Fruit fly (Drosophila melanogaster) whole organism, embryonic: ENCODE measurements around the gene CG43886.

Experiments
- Atf6 ChIP-seq: fragments of 200-800 bp; sonication (Bioruptor generic); IDR thresholded peaks from 2 replicates; pipeline ENCODE4 v1.3.6; 2022; ENCODE audit warnings: missing biosample characterization, missing genetic modification characterization
- Blimp-1 ChIP-seq: fragments of 200-800 bp; sonication (Bioruptor generic); optimal IDR thresholded peaks from 3 replicates; lab custom pipeline; 2018; ENCODE audit warnings: missing biosample characterization, missing genetic modification characterization, mild to moderate bottlenecking, moderate library complexity, missing genetic modification reagents
- CG13775 ChIP-seq: fragments of 200-800 bp; sonication (Bioruptor generic); optimal IDR thresholded peaks from 3 replicates; lab custom pipeline; 2017; ENCODE audit warnings: missing biosample characterization, mild to moderate bottlenecking, missing genetic modification characterization
- CG15514 ChIP-seq: fragments of 200-800 bp; sonication (Bioruptor generic); optimal IDR thresholded peaks from 3 replicates; lab custom pipeline; 2017; ENCODE audit warnings: missing biosample characterization, missing genetic modification characterization, mild to moderate bottlenecking, moderate library complexity, missing genetic modification reagents
- CG16813 ChIP-seq: fragments of 200-800 bp; sonication (Bioruptor generic); IDR thresholded peaks from 3 replicates; pipeline ENCODE4 v1.3.6; 2022; ENCODE audit warnings: missing biosample characterization, missing genetic modification characterization; ENCODE audit not compliant: partially characterized antibody
- CG17328 ChIP-seq: fragments of 200-800 bp; sonication (Bioruptor generic); IDR thresholded peaks from 2 replicates; pipeline ENCODE4 v1.3.6; 2022; ENCODE audit warnings: missing biosample characterization, missing genetic modification characterization
- CG17359 ChIP-seq: fragments of 200-800 bp; sonication (Bioruptor generic); optimal IDR thresholded peaks from 3 replicates; lab custom pipeline; 2018; ENCODE audit warnings: missing biosample characterization, mild to moderate bottlenecking, missing genetic modification characterization, moderate library complexity
- CG2116 ChIP-seq: fragments of 200-800 bp; sonication (Bioruptor generic); optimal IDR thresholded peaks from 3 replicates; lab custom pipeline; 2018; ENCODE audit warnings: missing biosample characterization, mild to moderate bottlenecking, missing genetic modification characterization
- CG2120 ChIP-seq: fragments of 200-800 bp; sonication (Bioruptor generic); optimal IDR thresholded peaks from 3 replicates; lab custom pipeline; 2016; ENCODE audit warnings: missing biosample characterization, missing genetic modification characterization
- CG31388 ChIP-seq: fragments of 200-800 bp; sonication (Bioruptor generic); optimal IDR thresholded peaks from 2 replicates; lab custom pipeline; 2016; ENCODE audit warnings: missing biosample characterization, missing genetic modification characterization
- CG31441 ChIP-seq: fragments of 200-800 bp; sonication (Bioruptor generic); IDR thresholded peaks from 2 replicates; pipeline ENCODE4 v1.3.6; 2022; ENCODE audit warnings: missing biosample characterization, missing genetic modification characterization
- CG32772 ChIP-seq: fragments of 200-800 bp; sonication (Bioruptor generic); IDR thresholded peaks from 2 replicates; pipeline ENCODE4 v1.3.6; 2022; ENCODE audit warnings: missing biosample characterization, missing genetic modification characterization
- CG34224 ChIP-seq: fragments of 200-800 bp; sonication (Bioruptor generic); IDR thresholded peaks from 3 replicates; pipeline ENCODE4 v1.3.6; 2022; ENCODE audit warnings: missing biosample characterization, missing genetic modification characterization; ENCODE audit not compliant: partially characterized antibody
- CG7556 ChIP-seq: fragments of 200-800 bp; sonication (Bioruptor generic); optimal IDR thresholded peaks from 2 replicates; lab custom pipeline; 2017; ENCODE audit warnings: missing biosample characterization, mild to moderate bottlenecking, missing genetic modification characterization
- CG8290 ChIP-seq, 3 experiments: fragments of 200-800 bp; sonication (Bioruptor generic); optimal IDR thresholded peaks; 2 replicates each; lab custom pipeline; 2016 to 2019; ENCODE audit warnings: missing biosample characterization in 3 of 3, missing genetic modification characterization in 3 of 3, mild to moderate bottlenecking in 2 of 3, moderate library complexity in 1 of 3
- CG8478 ChIP-seq: fragments of >200 bp; optimal IDR thresholded peaks from 2 replicates; lab custom pipeline; 2018
- CG9932 ChIP-seq: fragments of 200-800 bp; sonication (Bioruptor generic); IDR thresholded peaks from 2 replicates; pipeline ENCODE4 v1.3.6; 2022; ENCODE audit warnings: missing biosample characterization, missing genetic modification characterization
- CHES-1-like ChIP-seq: fragments of 200-800 bp; sonication (Bioruptor generic); optimal IDR thresholded peaks from 2 replicates; lab custom pipeline; 2016; ENCODE audit warnings: missing biosample characterization, missing genetic modification characterization
- Dip3 ChIP-seq: fragments of 200-800 bp; sonication (Bioruptor generic); optimal IDR thresholded peaks from 3 replicates; lab custom pipeline; 2016; ENCODE audit warnings: missing biosample characterization, missing genetic modification characterization
- Drgx ChIP-seq: fragments of 200-800 bp; sonication (Bioruptor generic); IDR thresholded peaks from 2 replicates; pipeline ENCODE4 v1.3.6; 2022; ENCODE audit warnings: missing biosample characterization, missing genetic modification characterization
- E2f1 ChIP-seq: fragments of 200-800 bp; sonication (Bioruptor generic); IDR thresholded peaks from 2 replicates; pipeline ENCODE4 v1.3.6; 2022; ENCODE audit warnings: missing biosample characterization, missing genetic modification characterization
- E2f2 ChIP-seq: fragments of 200-800 bp; sonication (Bioruptor generic); IDR thresholded peaks from 2 replicates; pipeline ENCODE4 v1.3.6; 2022; ENCODE audit warnings: missing biosample characterization, missing genetic modification characterization
- Elba2 ChIP-seq: fragments of 200-800 bp; sonication (Bioruptor generic); optimal IDR thresholded peaks from 3 replicates; lab custom pipeline; 2016; ENCODE audit warnings: missing biosample characterization, missing genetic modification characterization
- Ets97D ChIP-seq: fragments of 200-800 bp; sonication (Bioruptor generic); optimal IDR thresholded peaks from 3 replicates; lab custom pipeline; 2016; ENCODE audit warnings: missing biosample characterization, missing genetic modification characterization
- Max ChIP-seq: fragments of 200-800 bp; sonication (Bioruptor generic); optimal IDR thresholded peaks from 2 replicates; lab custom pipeline; 2016; ENCODE audit warnings: missing biosample characterization, mild to moderate bottlenecking, missing genetic modification characterization
- Pdp1 ChIP-seq, 2 experiments: fragments of 200-800 bp; sonication (Bioruptor generic); optimal IDR thresholded peaks; 3 replicates each; lab custom pipeline; 2016; ENCODE audit warnings: missing biosample characterization in 2 of 2, missing genetic modification characterization in 2 of 2, mild to moderate bottlenecking in 1 of 2, moderate library complexity in 1 of 2
- Six4 ChIP-seq: fragments of 200-800 bp; sonication (Bioruptor generic); optimal IDR thresholded peaks from 2 replicates; lab custom pipeline; 2016; ENCODE audit warnings: missing biosample characterization, missing genetic modification characterization
- Sox102F ChIP-seq: fragments of 200-800 bp; sonication (Bioruptor generic); optimal IDR thresholded peaks from 2 replicates; lab custom pipeline; 2018; ENCODE audit warnings: missing biosample characterization, mild to moderate bottlenecking, missing genetic modification characterization, moderate library complexity
- Xrp1 ChIP-seq: fragments of 200-800 bp; sonication (Bioruptor generic); IDR thresholded peaks from 2 replicates; pipeline ENCODE4 v1.3.6; 2022; ENCODE audit warnings: missing biosample characterization, missing genetic modification characterization
- ash1 ChIP-seq: fragments of 200-800 bp; sonication (Bioruptor generic); optimal IDR thresholded peaks from 2 replicates; lab custom pipeline; 2018; ENCODE audit warnings: missing biosample characterization, mild to moderate bottlenecking, missing genetic modification characterization
- bab2 ChIP-seq: fragments of 200-800 bp; sonication (Bioruptor generic); optimal IDR thresholded peaks from 2 replicates; lab custom pipeline; 2016; ENCODE audit warnings: missing biosample characterization, missing genetic modification characterization
- cg ChIP-seq: fragments of 200-800 bp; sonication (Bioruptor generic); optimal IDR thresholded peaks from 3 replicates; lab custom pipeline; 2019; ENCODE audit warnings: missing biosample characterization, mild to moderate bottlenecking, missing genetic modification characterization, moderate library complexity
- da ChIP-seq: fragments of 200-800 bp; sonication (Bioruptor generic); optimal IDR thresholded peaks from 2 replicates; lab custom pipeline; 2016; ENCODE audit warnings: missing biosample characterization, missing genetic modification characterization
- dpn ChIP-seq, 2 experiments: fragments of 200-800 bp; sonication (Bioruptor generic); optimal IDR thresholded peaks; 3 replicates each; lab custom pipeline; 2016; ENCODE audit warnings: missing biosample characterization in 2 of 2, missing genetic modification characterization in 2 of 2
- eyg ChIP-seq: fragments of 200-800 bp; sonication (Bioruptor generic); optimal IDR thresholded peaks from 3 replicates; lab custom pipeline; 2016; ENCODE audit warnings: missing biosample characterization, missing genetic modification characterization
- fu2 ChIP-seq: fragments of 200-800 bp; sonication (Bioruptor generic); optimal IDR thresholded peaks from 2 replicates; lab custom pipeline; 2016; ENCODE audit warnings: missing biosample characterization, missing genetic modification characterization
- gfzf ChIP-seq: fragments of 200-800 bp; sonication (Bioruptor generic); optimal IDR thresholded peaks from 2 replicates; lab custom pipeline; 2016; ENCODE audit warnings: missing biosample characterization, mild to moderate bottlenecking, missing genetic modification characterization, moderate library complexity
- gro ChIP-seq: fragments of 200-800 bp; sonication (Bioruptor generic); optimal IDR thresholded peaks from 2 replicates; lab custom pipeline; 2016; ENCODE audit warnings: missing biosample characterization, missing genetic modification characterization
- h ChIP-seq: fragments of >200 bp; optimal IDR thresholded peaks from 2 replicates; lab custom pipeline; 2017
- her ChIP-seq: fragments of 200-800 bp; sonication (Bioruptor generic); optimal IDR thresholded peaks from 2 replicates; lab custom pipeline; 2016; ENCODE audit warnings: missing biosample characterization, missing genetic modification characterization
- ken ChIP-seq: fragments of 200-800 bp; sonication (Bioruptor generic); IDR thresholded peaks from 3 replicates; pipeline ENCODE4 v1.3.6; 2022; ENCODE audit warnings: missing biosample characterization, missing genetic modification characterization
- maf-S ChIP-seq: fragments of 200-800 bp; sonication (Bioruptor generic); optimal IDR thresholded peaks from 2 replicates; lab custom pipeline; 2016; ENCODE audit warnings: missing biosample characterization, missing genetic modification characterization
- nmo ChIP-seq: fragments of 200-800 bp; sonication (Bioruptor generic); optimal IDR thresholded peaks from 2 replicates; lab custom pipeline; 2018; ENCODE audit warnings: missing biosample characterization, mild to moderate bottlenecking, missing genetic modification characterization, moderate library complexity
- onecut ChIP-seq: fragments of 200-800 bp; sonication (Bioruptor generic); IDR thresholded peaks from 2 replicates; pipeline ENCODE4 v1.3.6; 2022; ENCODE audit warnings: missing biosample characterization, missing genetic modification characterization
- peb ChIP-seq: fragments of 200-800 bp; sonication (Bioruptor generic); IDR thresholded peaks from 2 replicates; pipeline ENCODE4 v1.3.6; 2022; ENCODE audit warnings: missing biosample characterization, missing genetic modification characterization
- psq ChIP-seq: fragments of 200-800 bp; sonication (Bioruptor generic); optimal IDR thresholded peaks from 2 replicates; lab custom pipeline; 2017; ENCODE audit warnings: missing biosample characterization, missing genetic modification characterization
- row ChIP-seq: fragments of 200-800 bp; sonication (Bioruptor generic); IDR thresholded peaks from 3 replicates; pipeline ENCODE4 v1.3.6; 2022; ENCODE audit warnings: missing biosample characterization, missing genetic modification characterization
- shn ChIP-seq: fragments of 200-800 bp; sonication (Bioruptor generic); optimal IDR thresholded peaks from 3 replicates; lab custom pipeline; 2016; ENCODE audit warnings: missing biosample characterization, missing genetic modification characterization
- slbo ChIP-seq: fragments of 200-800 bp; sonication (Bioruptor generic); IDR thresholded peaks from 2 replicates; pipeline ENCODE4 v1.3.6; 2022; ENCODE audit warnings: missing biosample characterization, missing genetic modification characterization
- stc ChIP-seq: fragments of 200-800 bp; sonication (Bioruptor generic); IDR thresholded peaks from 2 replicates; pipeline ENCODE4 v1.3.6; 2022; ENCODE audit warnings: missing biosample characterization, missing genetic modification characterization
- stwl ChIP-seq: fragments of 200-800 bp; sonication (Bioruptor generic); optimal IDR thresholded peaks from 3 replicates; lab custom pipeline; 2018; ENCODE audit warnings: missing biosample characterization, mild to moderate bottlenecking, missing genetic modification characterization, moderate library complexity
- trem ChIP-seq: fragments of 200-800 bp; optimal IDR thresholded peaks from 3 replicates; lab custom pipeline; 2019; ENCODE audit warnings: missing biosample characterization, mild to moderate bottlenecking, missing genetic modification characterization, moderate library complexity

Gene CG43886

DNA sequence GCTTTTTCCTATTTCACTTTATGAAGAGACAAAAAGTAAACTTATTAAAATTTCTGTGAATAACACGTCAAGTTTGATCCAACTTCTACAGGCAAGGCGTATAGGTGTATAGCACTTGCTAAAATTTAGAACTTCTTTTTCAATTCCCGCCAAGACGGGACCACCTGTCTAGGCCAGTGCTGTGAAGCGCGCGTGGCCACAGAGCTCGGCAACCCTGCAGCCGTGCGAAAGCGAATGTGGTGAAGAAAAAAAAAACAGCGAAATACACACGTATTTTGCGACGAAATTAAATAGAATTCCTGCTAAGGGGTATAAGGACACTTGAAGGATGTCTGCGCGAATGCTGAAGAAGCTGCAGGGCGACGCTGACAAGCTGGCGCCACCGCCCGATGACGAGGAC is 49.4 kb downstream of the CG43886 start, which contains the start of gene Nulp1 (continued):
- TF ChIP-seq shn (GFP tag; lab: Kevin White, UChicago) (peak; percentile 8), CG2116 (peak; percentile 55), CG8478 (lab: Kevin White, UChicago) (no peak), CG7556 (GFP tag; lab: Kevin White, UChicago) (no peak), ash1 (GFP tag; lab: Kevin White, UChicago) (no peak), Elba2 (GFP tag; lab: Kevin White, UChicago) (no peak), Xrp1 (GFP tag; lab: Robert Waterston, UW) (peak; percentile 25; the same call in 1 of the 2 replicates), CG9932 (GFP tag; lab: Robert Waterston, UW) (peak; percentile 50), cg (GFP tag; lab: Kevin White, UChicago) (no peak), Sox102F (GFP tag; lab: Kevin White, UChicago) (no peak), onecut (GFP tag; lab: Robert Waterston, UW) (no peak), Blimp-1 (peak; percentile 84), eyg (peak; percentile 9), nmo (GFP tag; lab: Kevin White, UChicago) (peak; percentile 2), ken (GFP tag; lab: Robert Waterston, UW) (0 out of 3 replicates have a peak, but pooled peaks have one; percentile 37), her (GFP tag; lab: Kevin White, UChicago) (peak; percentile 44), maf-S (GFP tag; lab: Kevin White, UChicago) (peak; percentile 27), CG2120 (peak; percentile 68), CG13775 (no peak), E2f1 (0 out of 2 replicates have a peak, but pooled peaks have one; percentile 20), CG31388 (GFP tag; lab: Kevin White, UChicago) (no peak), E2f2 (GFP tag; lab: Robert Waterston, UW) (peak; percentile 94), Dip3 (GFP tag; lab: Kevin White, UChicago) (peak; percentile 25), CG31441 (GFP tag; lab: Robert Waterston, UW) (no peak), gro (GFP tag; lab: Kevin White, UChicago) (peak; percentile 60), CHES-1-like (GFP tag; lab: Kevin White, UChicago) (peak; percentile 52), Atf6 (GFP tag; lab: Robert Waterston, UW) (no peak), h (lab: Kevin White, UChicago) (no peak), bab2 (GFP tag; lab: Kevin White, UChicago) (peak; percentile 5), trem (tag; lab: Kevin White, UChicago) (no peak), CG32772 (GFP tag; lab: Robert Waterston, UW) (peak; percentile 70), slbo (GFP tag; lab: Robert Waterston, UW) (peak; percentile 74), peb (GFP tag; lab: Robert Waterston, UW) (no peak), row (GFP tag; lab: Robert Waterston, UW) (peak; percentile 43; the same call in 1 of the 3 replicates), CG17328 (GFP tag; lab: Robert Waterston, UW) (no peak), Max (GFP tag; lab: Kevin White, UChicago) (peak; percentile 37), Six4 (GFP tag; lab: Kevin White, UChicago) (no peak), CG17359 (tag; lab: Kevin White, UChicago) (peak; percentile 64), CG16813 (GFP tag; lab: Robert Waterston, UW) (peak; percentile 12; the same call in 1 of the 3 replicates), stc (GFP tag; lab: Robert Waterston, UW) (no peak), CG8290 (GFP tag; optimal IDR thresholded peaks at IDR 0.05; lab: Kevin White, UChicago) (no peak), CG8290 (tag; optimal IDR thresholded peaks at IDR 0.05; lab: Kevin White, UChicago) (peak in 1 of 2 experiments; percentile 67), da (GFP tag; lab: Kevin White, UChicago) (peak; percentile 57), fu2 (GFP tag; lab: Kevin White, UChicago) (peak; percentile 30), Pdp1 (GFP tag; optimal IDR thresholded peaks at IDR 0.05; lab: Kevin White, UChicago) (peak in 1 of 2 experiments; percentile 13), stwl (tag; lab: Kevin White, UChicago) (peak; percentile 77), CG34224 (GFP tag; lab: Robert Waterston, UW) (no peak), Ets97D (GFP tag; lab: Kevin White, UChicago) (peak; percentile 57), CG15514 (GFP tag; lab: Kevin White, UChicago) (peak; percentile 60), gfzf (GFP tag; lab: Kevin White, UChicago) (peak; percentile 18), Drgx (GFP tag; lab: Robert Waterston, UW) (no peak), psq (no peak), dpn (GFP tag; optimal IDR thresholded peaks at IDR 0.05; lab: Kevin White, UChicago) (peak; percentile 1 to 42)
